Fruit fly (Drosophila melanogaster): Measurements from ENCODE around the gene cal1.

Gene cal1

DNA sequence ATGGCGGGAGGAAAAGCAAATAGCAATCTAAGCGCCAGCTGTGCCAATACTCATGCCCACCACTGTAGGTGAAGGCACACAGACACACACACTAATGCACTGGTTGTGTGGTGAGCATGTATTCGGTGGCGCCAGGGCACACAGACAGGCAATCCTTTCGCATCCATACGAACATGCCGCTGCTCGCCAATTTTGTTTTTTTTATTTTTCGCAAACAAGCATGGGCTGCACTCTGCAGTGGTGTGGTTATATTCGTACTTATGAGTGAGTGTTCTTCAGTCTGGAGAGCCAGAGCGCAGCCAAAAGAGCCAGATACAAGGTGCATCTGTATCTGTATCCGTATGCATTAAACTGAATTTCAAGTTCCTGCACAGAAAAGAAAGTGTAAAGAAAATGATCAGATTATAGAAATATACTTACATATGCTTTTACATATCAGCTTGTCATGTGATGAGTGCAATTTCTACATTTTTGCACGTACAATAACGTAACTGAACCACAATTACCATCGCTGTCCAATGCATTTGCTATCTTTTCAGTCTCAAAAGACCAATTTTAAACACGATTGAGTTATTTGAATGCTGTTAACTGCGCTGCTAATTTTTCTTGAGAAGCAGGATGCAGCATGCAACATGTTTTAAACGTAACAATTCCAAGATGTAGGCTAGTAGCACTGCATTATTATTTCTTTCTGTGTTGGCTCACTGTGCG lies 28.8 kb upstream of the cal1 start (continued):
- TF ChIP-seq Aef1 (GFP tag; IDR thresholded peaks at IDR 0.05) (no peak), slou (GFP tag; optimal IDR thresholded peaks at IDR 0.05) (no peak), CG1529 (GFP tag; optimal IDR thresholded peaks at IDR 0.05) (no peak), yki (optimal IDR thresholded peaks at IDR 0.05) (no peak), salm (tag; optimal IDR thresholded peaks at IDR 0.05) (no peak), shn (GFP tag; optimal IDR thresholded peaks at IDR 0.05) (no peak), btn (GFP tag; optimal IDR thresholded peaks at IDR 0.05) (no peak), Adf1 (GFP tag; IDR thresholded peaks at IDR 0.05) (no peak), CG14667 (GFP tag; IDR thresholded peaks at IDR 0.05) (no peak), onecut (GFP tag; IDR thresholded peaks at IDR 0.05) (no peak), pb (GFP tag; optimal IDR thresholded peaks at IDR 0.05) (no peak), CG17568 (GFP tag; optimal IDR thresholded peaks at IDR 0.05) (no peak), hkb (optimal IDR thresholded peaks at IDR 0.05) (no peak), hkb (GFP tag; IDR thresholded peaks at IDR 0.05) (no peak), CG42726 (GFP tag; IDR thresholded peaks at IDR 0.05; ENCODE audit: partially characterized antibody) (no peak), CG32767 (GFP tag; IDR thresholded peaks at IDR 0.05) (no peak), fd96Cb (tag; optimal IDR thresholded peaks at IDR 0.05) (peak; percentile 26), TFAM (GFP tag; optimal IDR thresholded peaks at IDR 0.05) (no peak), sim (GFP tag; IDR thresholded peaks at IDR 0.05) (no peak), sens-2 (GFP tag; IDR thresholded peaks at IDR 0.05) (no peak), C15 (GFP tag; IDR thresholded peaks at IDR 0.05) (no peak), aop (GFP tag; IDR thresholded peaks at IDR 0.05) (no peak), pho (GFP tag; optimal IDR thresholded peaks at IDR 0.05) (no peak), nom (GFP tag; optimal IDR thresholded peaks at IDR 0.05) (peak; percentile 59), CG18011 (GFP tag; optimal IDR thresholded peaks at IDR 0.05) (no peak), stc (GFP tag; IDR thresholded peaks at IDR 0.05) (no peak), CG10267 (tag; optimal IDR thresholded peaks at IDR 0.05) (no peak), CG17328 (GFP tag; IDR thresholded peaks at IDR 0.05) (no peak), ro (GFP tag; IDR thresholded peaks at IDR 0.05) (no peak), CG6791 (GFP tag; IDR thresholded peaks at IDR 0.05; ENCODE audit: partially characterized antibody) (no peak), CG31224 (GFP tag; IDR thresholded peaks at IDR 0.05) (no peak), Dbx (GFP tag; IDR thresholded peaks at IDR 0.05) (no peak), Hmr (GFP tag; optimal IDR thresholded peaks at IDR 0.05) (no peak), Asciz (GFP tag; optimal IDR thresholded peaks at IDR 0.05) (peak; percentile 24), CG6765 (GFP tag; optimal IDR thresholded peaks at IDR 0.05) (no peak), ken (GFP tag; IDR thresholded peaks at IDR 0.05) (no peak), NC2α (GFP tag; optimal IDR thresholded peaks at IDR 0.05) (no peak), Neu2 (GFP tag; optimal IDR thresholded peaks at IDR 0.05; ENCODE audit: borderline replicate concordance) (no peak), CG9797 (GFP tag; optimal IDR thresholded peaks at IDR 0.05) (no peak), bigmax (GFP tag; optimal IDR thresholded peaks at IDR 0.05) (no peak), CoRest (tag; optimal IDR thresholded peaks at IDR 0.05) (peak; percentile 8), Mes4 (GFP tag; optimal IDR thresholded peaks at IDR 0.05) (no peak), Sry-β (GFP tag; optimal IDR thresholded peaks at IDR 0.05) (no peak), Scr (GFP tag; IDR thresholded peaks at IDR 0.05; ENCODE audit: partially characterized antibody) (no peak), unc-4 (GFP tag; IDR thresholded peaks at IDR 0.05; ENCODE audit: partially characterized antibody) (no peak), repo (GFP tag; optimal IDR thresholded peaks at IDR 0.05) (no peak), Hmx (GFP tag; optimal IDR thresholded peaks at IDR 0.05) (no peak), dpn (GFP tag; optimal IDR thresholded peaks at IDR 0.05) (peak in 1 of 2 experiments; percentile 8), CG4707 (GFP tag; optimal IDR thresholded peaks at IDR 0.05) (no peak), CG34422 (GFP tag; IDR thresholded peaks at IDR 0.05) (no peak), dm (GFP tag; optimal IDR thresholded peaks at IDR 0.05) (no peak), D19A (tag; optimal IDR thresholded peaks at IDR 0.05) (no peak)

All from whole organism, embryonic.